Fruit fly (Drosophila melanogaster) S2 (cell line): Measurements from ENCODE around the gene CG42467.

Source experiments
- CG8478 ChIP-seq: fragments of >200 bp; optimal IDR thresholded peaks from 2 replicates; lab custom pipeline; 2018
- CTCF ChIP-seq, 2 experiments: fragments of >200 bp; optimal IDR thresholded peaks; 2 replicates each; lab custom pipeline; 2018

dm6 chr2L:3731055-3731454 lies 30.0 kb downstream of the CG42467 start:
- TF ChIP-seq CG8478: no peak
- TF ChIP-seq CTCF (optimal IDR thresholded peaks at IDR 0.05; lab: Kevin White, UChicago): no peak
